Fruit fly (Drosophila melanogaster): ENCODE data around the gene CG33965.
A peak's percentile ranks its signal among the peaks of the same experiment; 100 is the strongest.

CG33965 gene

dm6 chr3L:1193123-1193844 is 39.4 kb upstream of the CG33965 start, which contains the start of gene Trhn (continued):
- no peak for TF ChIP-seq CG2116 (GFP tag; optimal IDR thresholded peaks at IDR 0.05)
- TF ChIP-seq scrt (GFP tag; optimal IDR thresholded peaks at IDR 0.05) = peak; percentile 60
- no peak for TF ChIP-seq ssp (GFP tag; IDR thresholded peaks at IDR 0.05)
- no peak for TF ChIP-seq Sry-δ (GFP tag; optimal IDR thresholded peaks at IDR 0.05)
- no peak for TF ChIP-seq CG6854 (GFP tag; optimal IDR thresholded peaks at IDR 0.05)
- TF ChIP-seq CG11398 (GFP tag; optimal IDR thresholded peaks at IDR 0.05) = no peak
- TF ChIP-seq Poxn (GFP tag; IDR thresholded peaks at IDR 0.05) = no peak
- no peak for TF ChIP-seq CG10654 (GFP tag; optimal IDR thresholded peaks at IDR 0.05)
- TF ChIP-seq Jarid2 (GFP tag; optimal IDR thresholded peaks at IDR 0.05) = no peak
- TF ChIP-seq amos (GFP tag; IDR thresholded peaks at IDR 0.05; ENCODE audit: partially characterized antibody) = no peak
- no peak for TF ChIP-seq Dll (GFP tag; IDR thresholded peaks at IDR 0.05; ENCODE audit: partially characterized antibody)
- TF ChIP-seq chm (GFP tag; IDR thresholded peaks at IDR 0.05) = no peak
- TF ChIP-seq bowl (GFP tag; IDR thresholded peaks at IDR 0.05) = no peak
- no peak for TF ChIP-seq CG11695 (GFP tag; IDR thresholded peaks at IDR 0.05)
- TF ChIP-seq CG8290 (GFP tag; optimal IDR thresholded peaks at IDR 0.05) = no peak
- no peak for TF ChIP-seq CG8290 (tag; optimal IDR thresholded peaks at IDR 0.05)
- no peak for TF ChIP-seq cas (GFP tag; IDR thresholded peaks at IDR 0.05)
- no peak for TF ChIP-seq CG16815 (GFP tag; optimal IDR thresholded peaks at IDR 0.05)
- TF ChIP-seq CG16779 (GFP tag; IDR thresholded peaks at IDR 0.05) = no peak
- TF ChIP-seq CG8359 (GFP tag; optimal IDR thresholded peaks at IDR 0.05; ENCODE audit: borderline replicate concordance) = no peak
- TF ChIP-seq Ssrp (tag; optimal IDR thresholded peaks at IDR 0.05) = no peak
- TF ChIP-seq CG13123 (GFP tag; optimal IDR thresholded peaks at IDR 0.05) = no peak
- TF ChIP-seq pan (optimal IDR thresholded peaks at IDR 0.05) = no peak
- peak in 1 of 2 experiments; percentile 15 for TF ChIP-seq pan (GFP tag; optimal IDR thresholded peaks at IDR 0.05 in 1 of 2, IDR thresholded peaks at IDR 0.05 in 1 of 2)
- no peak for TF ChIP-seq sqz (GFP tag; optimal IDR thresholded peaks at IDR 0.05)
- TF ChIP-seq sna (GFP tag; IDR thresholded peaks at IDR 0.05; ENCODE audit: partially characterized antibody) = no peak
- no peak for TF ChIP-seq sima (GFP tag; optimal IDR thresholded peaks at IDR 0.05)
- no peak for TF ChIP-seq CG6175 (GFP tag; IDR thresholded peaks at IDR 0.05)
- TF ChIP-seq ash1 (GFP tag; optimal IDR thresholded peaks at IDR 0.05) = no peak
- TF ChIP-seq CG9609 (GFP tag; optimal IDR thresholded peaks at IDR 0.05) = no peak
- no peak for TF ChIP-seq dm (GFP tag; optimal IDR thresholded peaks at IDR 0.05)
- TF ChIP-seq gfzf (GFP tag; optimal IDR thresholded peaks at IDR 0.05) = no peak
- TF ChIP-seq CG17359 (tag; optimal IDR thresholded peaks at IDR 0.05) = peak; percentile 36
- no peak for TF ChIP-seq Dad (GFP tag; optimal IDR thresholded peaks at IDR 0.05)
- no peak for TF ChIP-seq CG4707 (GFP tag; optimal IDR thresholded peaks at IDR 0.05)
- no peak for TF ChIP-seq h (optimal IDR thresholded peaks at IDR 0.05)
- no peak for TF ChIP-seq sr (GFP tag; IDR thresholded peaks at IDR 0.05)
- no peak for TF ChIP-seq Lhr (GFP tag; optimal IDR thresholded peaks at IDR 0.05)
- TF ChIP-seq CG11504 (tag; optimal IDR thresholded peaks at IDR 0.05) = peak; percentile 53
- TF ChIP-seq lab (GFP tag; optimal IDR thresholded peaks at IDR 0.05) = peak; percentile 57
- no peak for TF ChIP-seq Xrp1 (GFP tag; IDR thresholded peaks at IDR 0.05)
- TF ChIP-seq CG2678 (tag; optimal IDR thresholded peaks at IDR 0.05) = peak; percentile 70
- no peak for TF ChIP-seq MTF-1 (GFP tag; optimal IDR thresholded peaks at IDR 0.05; ENCODE audit: borderline replicate concordance)
- no peak for TF ChIP-seq BEAF-32 (GFP tag; optimal IDR thresholded peaks at IDR 0.05)
- TF ChIP-seq CG3995 (GFP tag; optimal IDR thresholded peaks at IDR 0.05) = no peak
- no peak for TF ChIP-seq CG14965 (GFP tag; optimal IDR thresholded peaks at IDR 0.05; ENCODE audit: borderline replicate concordance)
- no peak for TF ChIP-seq CG1233 (GFP tag; optimal IDR thresholded peaks at IDR 0.05)
- no peak for TF ChIP-seq toy (GFP tag; IDR thresholded peaks at IDR 0.05)
- TF ChIP-seq Sry-β (GFP tag; optimal IDR thresholded peaks at IDR 0.05) = no peak
- peak; percentile 31 for TF ChIP-seq Meics (GFP tag; optimal IDR thresholded peaks at IDR 0.05)
- TF ChIP-seq CG7786 (GFP tag; optimal IDR thresholded peaks at IDR 0.05) = no peak
